Fruit fly (Drosophila melanogaster) whole organism, prepupa: Measurements from ENCODE around the gene xit.

Experiments used
- Lpt ChIP-seq: fragments of 200-800 bp; sonication (Bioruptor generic); optimal IDR thresholded peaks from 3 replicates; lab custom pipeline; 2016; ENCODE audit warnings: missing biosample characterization, missing genetic modification characterization
- OdsH ChIP-seq: fragments of 200-800 bp; sonication (Bioruptor generic); optimal IDR thresholded peaks from 3 replicates; lab custom pipeline; 2016; ENCODE audit warnings: missing biosample characterization, missing genetic modification characterization

- TF ChIP-seq OdsH (GFP tag; lab: Kevin White, UChicago) (no peak), Lpt (GFP tag; lab: Kevin White, UChicago) (no peak)
These were observed 24.7 kb upstream of the xit start for dm6 chrX:6795987-6796691.
